Fruit fly (Drosophila melanogaster) whole organism, embryonic: ENCODE data around the gene Rok.
A peak's percentile ranks its signal among the peaks of the same experiment; 100 is the strongest.

ENCODE experiments used
- CG10654 ChIP-seq: fragments of 200-800 bp; sonication (Bioruptor generic); optimal IDR thresholded peaks from 2 replicates; lab custom pipeline; 2016; ENCODE audit warnings: missing biosample characterization, missing genetic modification characterization
- CG11093 ChIP-seq: fragments of 200-800 bp; sonication (Bioruptor generic); IDR thresholded peaks from 3 replicates; pipeline ENCODE4 v1.3.6; 2022; ENCODE audit warnings: missing biosample characterization, missing genetic modification characterization
- CG11398 ChIP-seq: fragments of 200-800 bp; sonication (Bioruptor generic); optimal IDR thresholded peaks from 2 replicates; lab custom pipeline; 2016; ENCODE audit warnings: missing biosample characterization, missing genetic modification characterization
- CG12219 ChIP-seq: fragments of 200-800 bp; sonication (Bioruptor generic); optimal IDR thresholded peaks from 3 replicates; lab custom pipeline; 2018; ENCODE audit warnings: missing biosample characterization, mild to moderate bottlenecking, missing genetic modification characterization
- CG1233 ChIP-seq: fragments of 200-800 bp; sonication (Bioruptor generic); optimal IDR thresholded peaks from 4 replicates; lab custom pipeline; 2018; ENCODE audit warnings: missing biosample characterization, mild to moderate bottlenecking, missing genetic modification characterization
- CG17385 ChIP-seq: fragments of 200-800 bp; sonication (Bioruptor generic); optimal IDR thresholded peaks from 3 replicates; lab custom pipeline; 2018; ENCODE audit warnings: missing biosample characterization, mild to moderate bottlenecking, missing genetic modification characterization
- CG3065 ChIP-seq: fragments of 200-800 bp; sonication (Bioruptor generic); optimal IDR thresholded peaks from 2 replicates; lab custom pipeline; 2016; ENCODE audit warnings: missing biosample characterization, missing genetic modification characterization
- CG31388 ChIP-seq: fragments of 200-800 bp; sonication (Bioruptor generic); optimal IDR thresholded peaks from 2 replicates; lab custom pipeline; 2016; ENCODE audit warnings: missing biosample characterization, missing genetic modification characterization
- CG32767 ChIP-seq: fragments of 200-800 bp; sonication (Bioruptor generic); IDR thresholded peaks from 2 replicates; pipeline ENCODE4 v1.3.6; 2022; ENCODE audit warnings: missing biosample characterization, missing genetic modification characterization
- CG4730 ChIP-seq: fragments of 200-800 bp; sonication (Bioruptor generic); IDR thresholded peaks from 2 replicates; pipeline ENCODE4 v1.3.6; 2022; ENCODE audit warnings: missing biosample characterization, missing genetic modification characterization
- CG4820 ChIP-seq: fragments of 200-800 bp; sonication (Bioruptor generic); optimal IDR thresholded peaks from 3 replicates; lab custom pipeline; 2016; ENCODE audit warnings: missing biosample characterization, missing genetic modification characterization
- CG8290 ChIP-seq, 3 experiments: fragments of 200-800 bp; sonication (Bioruptor generic); optimal IDR thresholded peaks; 2 replicates each; lab custom pipeline; 2016 to 2019; ENCODE audit warnings: missing biosample characterization in 3 of 3, missing genetic modification characterization in 3 of 3, mild to moderate bottlenecking in 2 of 3, moderate library complexity in 1 of 3
- CG9876 ChIP-seq: fragments of 200-800 bp; sonication (Bioruptor generic); optimal IDR thresholded peaks from 2 replicates; lab custom pipeline; 2016; ENCODE audit warnings: missing biosample characterization, missing genetic modification characterization
- Dbx ChIP-seq: fragments of 200-800 bp; sonication (Bioruptor generic); IDR thresholded peaks from 3 replicates; pipeline ENCODE4 v1.3.6; 2022; ENCODE audit warnings: missing biosample characterization, missing genetic modification characterization
- Dek ChIP-seq: fragments of 200-800 bp; sonication (Bioruptor generic); optimal IDR thresholded peaks from 3 replicates; lab custom pipeline; 2019; ENCODE audit warnings: missing biosample characterization, mild to moderate bottlenecking, missing genetic modification characterization, moderate library complexity
- Dref ChIP-seq: fragments of 200-800 bp; sonication (Bioruptor generic); IDR thresholded peaks from 2 replicates; pipeline ENCODE4 v1.3.6; 2022; ENCODE audit warnings: missing biosample characterization, missing genetic modification characterization
- E2f2 ChIP-seq: fragments of 200-800 bp; sonication (Bioruptor generic); IDR thresholded peaks from 2 replicates; pipeline ENCODE4 v1.3.6; 2022; ENCODE audit warnings: missing biosample characterization, missing genetic modification characterization
- Hr3 ChIP-seq: fragments of 200-800 bp; sonication (Bioruptor generic); optimal IDR thresholded peaks from 3 replicates; lab custom pipeline; 2016; ENCODE audit warnings: missing biosample characterization, missing genetic modification characterization
- Jarid2 ChIP-seq: fragments of 200-800 bp; sonication (Bioruptor generic); optimal IDR thresholded peaks from 3 replicates; lab custom pipeline; 2017; ENCODE audit warnings: mild to moderate bottlenecking, missing biosample characterization, missing genetic modification reagents, missing genetic modification characterization
- Meics ChIP-seq: fragments of 200-800 bp; sonication (Bioruptor generic); optimal IDR thresholded peaks from 2 replicates; lab custom pipeline; 2017; ENCODE audit warnings: missing biosample characterization, mild to moderate bottlenecking, missing genetic modification characterization
- NFAT ChIP-seq: fragments of 200-800 bp; sonication (Bioruptor generic); IDR thresholded peaks from 2 replicates; pipeline ENCODE4 v1.3.6; 2022; ENCODE audit warnings: missing biosample characterization, missing genetic modification characterization
- Oli ChIP-seq: fragments of 200-800 bp; sonication (Bioruptor generic); optimal IDR thresholded peaks from 2 replicates; lab custom pipeline; 2018; ENCODE audit warnings: missing biosample characterization, mild to moderate bottlenecking, missing genetic modification characterization, moderate library complexity
- Six4 ChIP-seq: fragments of 200-800 bp; sonication (Bioruptor generic); optimal IDR thresholded peaks from 2 replicates; lab custom pipeline; 2016; ENCODE audit warnings: missing biosample characterization, missing genetic modification characterization
- Sry-δ ChIP-seq: fragments of 200-800 bp; sonication (Bioruptor generic); optimal IDR thresholded peaks from 2 replicates; lab custom pipeline; 2016; ENCODE audit warnings: missing biosample characterization, missing genetic modification characterization
- TFAM ChIP-seq: fragments of 200-800 bp; sonication (Bioruptor generic); optimal IDR thresholded peaks from 2 replicates; lab custom pipeline; 2017; ENCODE audit warnings: missing biosample characterization, missing genetic modification characterization, inconsistent platforms
- Vsx1 ChIP-seq: fragments of 200-800 bp; sonication (Bioruptor generic); optimal IDR thresholded peaks from 2 replicates; lab custom pipeline; 2017; ENCODE audit warnings: missing biosample characterization, mild to moderate bottlenecking, missing genetic modification characterization, missing genetic modification reagents
- chif ChIP-seq, 2 experiments: fragments of 200-800 bp; sonication (Bioruptor generic); optimal IDR thresholded peaks; 3 replicates each; lab custom pipeline; 2016; ENCODE audit warnings: missing biosample characterization in 2 of 2, missing genetic modification characterization in 2 of 2
- croc ChIP-seq: fragments of 200-800 bp; sonication (Bioruptor generic); conservative IDR thresholded peaks from 3 replicates; pipeline ENCODE4 v1.3.6; 2022; ENCODE audit warnings: missing biosample characterization, missing genetic modification characterization
- dmrt11E ChIP-seq: fragments of 200-800 bp; sonication (Bioruptor generic); optimal IDR thresholded peaks from 3 replicates; lab custom pipeline; 2018; ENCODE audit warnings: missing biosample characterization, mild to moderate bottlenecking, missing genetic modification characterization, moderate library complexity
- dmrt99B ChIP-seq: fragments of 200-800 bp; sonication (Bioruptor generic); optimal IDR thresholded peaks from 2 replicates; lab custom pipeline; 2018; ENCODE audit warnings: missing biosample characterization, mild to moderate bottlenecking, missing genetic modification characterization, moderate library complexity
- dpn ChIP-seq, 2 experiments: fragments of 200-800 bp; sonication (Bioruptor generic); optimal IDR thresholded peaks; 3 replicates each; lab custom pipeline; 2016; ENCODE audit warnings: missing biosample characterization in 2 of 2, missing genetic modification characterization in 2 of 2
- esg ChIP-seq: fragments of 200-800 bp; sonication (Bioruptor generic); conservative IDR thresholded peaks from 2 replicates; pipeline ENCODE4 v1.3.6; 2022; ENCODE audit warnings: missing biosample characterization, missing genetic modification characterization
- fru ChIP-seq: fragments of >200 bp; optimal IDR thresholded peaks from 2 replicates; lab custom pipeline; 2017
- gce ChIP-seq: fragments of 200-800 bp; sonication (Bioruptor generic); IDR thresholded peaks from 3 replicates; pipeline ENCODE4 v1.3.6; 2022; ENCODE audit warnings: missing biosample characterization, missing genetic modification characterization
- gsb ChIP-seq: fragments of 200-800 bp; sonication (Bioruptor generic); IDR thresholded peaks from 2 replicates; pipeline ENCODE4 v1.3.6; 2022; ENCODE audit warnings: missing biosample characterization, missing genetic modification characterization
- ham ChIP-seq: fragments of 200-800 bp; sonication (Bioruptor generic); IDR thresholded peaks from 2 replicates; pipeline ENCODE4 v1.3.6; 2022; ENCODE audit warnings: missing biosample characterization, missing genetic modification characterization
- hth ChIP-seq: fragments of >200 bp; optimal IDR thresholded peaks from 2 replicates; lab custom pipeline; 2017; ENCODE audit warnings: inconsistent platforms
- inv ChIP-seq: fragments of 200-800 bp; sonication (Bioruptor generic); IDR thresholded peaks from 2 replicates; pipeline ENCODE4 v1.3.6; 2022; ENCODE audit warnings: missing biosample characterization, missing genetic modification characterization; ENCODE audit not compliant: partially characterized antibody
- klu ChIP-seq: fragments of 200-800 bp; sonication (Bioruptor generic); IDR thresholded peaks from 2 replicates; pipeline ENCODE4 v1.3.6; 2022; ENCODE audit warnings: missing biosample characterization, missing genetic modification characterization
- otp ChIP-seq: fragments of 200-800 bp; sonication (Bioruptor generic); IDR thresholded peaks from 3 replicates; pipeline ENCODE4, ENCODE4 v1.3.6; 2022; ENCODE audit warnings: missing biosample characterization, missing genetic modification characterization
- pfk ChIP-seq: fragments of 200-800 bp; sonication (Bioruptor generic); optimal IDR thresholded peaks from 2 replicates; lab custom pipeline; 2018; ENCODE audit warnings: missing biosample characterization, mild to moderate bottlenecking, missing genetic modification characterization, moderate library complexity
- phol ChIP-seq: fragments of 200-800 bp; sonication (Bioruptor generic); optimal IDR thresholded peaks from 3 replicates; lab custom pipeline; 2018; ENCODE audit warnings: missing biosample characterization, mild to moderate bottlenecking, missing genetic modification characterization, moderate library complexity
- pzg ChIP-seq: fragments of 200-800 bp; sonication (Bioruptor generic); optimal IDR thresholded peaks from 3 replicates; lab custom pipeline; 2018; ENCODE audit warnings: missing biosample characterization, mild to moderate bottlenecking, missing genetic modification characterization, moderate library complexity
- sc ChIP-seq, 3 experiments: fragments of >200 bp in 2 of 3; fragments of 200-800 bp in 1 of 3; sonication (Bioruptor generic) in 1 of 3; optimal IDR thresholded peaks; 2 replicates in 2 of 3; 3 replicates in 1 of 3; lab custom pipeline; 2017; ENCODE audit warnings: mild to moderate bottlenecking in 1 of 3, missing biosample characterization in 1 of 3, missing genetic modification characterization in 1 of 3, missing genetic modification reagents in 1 of 3
- stwl ChIP-seq: fragments of 200-800 bp; sonication (Bioruptor generic); optimal IDR thresholded peaks from 3 replicates; lab custom pipeline; 2018; ENCODE audit warnings: missing biosample characterization, mild to moderate bottlenecking, missing genetic modification characterization, moderate library complexity
- tll ChIP-seq, 2 experiments: fragments of 200-800 bp in 1 of 2; fragments of >200 bp in 1 of 2; sonication (Bioruptor generic) in 1 of 2; optimal IDR thresholded peaks; 2 replicates each; lab custom pipeline; 2017 to 2019; ENCODE audit warnings: missing biosample characterization in 2 of 2, missing genetic modification characterization in 2 of 2, mild to moderate bottlenecking in 1 of 2, moderate library complexity in 1 of 2
- trem ChIP-seq: fragments of 200-800 bp; optimal IDR thresholded peaks from 3 replicates; lab custom pipeline; 2019; ENCODE audit warnings: missing biosample characterization, mild to moderate bottlenecking, missing genetic modification characterization, moderate library complexity
- zfh2 ChIP-seq: fragments of 200-800 bp; sonication (Bioruptor generic); optimal IDR thresholded peaks from 2 replicates; lab custom pipeline; 2016; ENCODE audit warnings: missing biosample characterization, missing genetic modification characterization

Rok gene

DNA sequence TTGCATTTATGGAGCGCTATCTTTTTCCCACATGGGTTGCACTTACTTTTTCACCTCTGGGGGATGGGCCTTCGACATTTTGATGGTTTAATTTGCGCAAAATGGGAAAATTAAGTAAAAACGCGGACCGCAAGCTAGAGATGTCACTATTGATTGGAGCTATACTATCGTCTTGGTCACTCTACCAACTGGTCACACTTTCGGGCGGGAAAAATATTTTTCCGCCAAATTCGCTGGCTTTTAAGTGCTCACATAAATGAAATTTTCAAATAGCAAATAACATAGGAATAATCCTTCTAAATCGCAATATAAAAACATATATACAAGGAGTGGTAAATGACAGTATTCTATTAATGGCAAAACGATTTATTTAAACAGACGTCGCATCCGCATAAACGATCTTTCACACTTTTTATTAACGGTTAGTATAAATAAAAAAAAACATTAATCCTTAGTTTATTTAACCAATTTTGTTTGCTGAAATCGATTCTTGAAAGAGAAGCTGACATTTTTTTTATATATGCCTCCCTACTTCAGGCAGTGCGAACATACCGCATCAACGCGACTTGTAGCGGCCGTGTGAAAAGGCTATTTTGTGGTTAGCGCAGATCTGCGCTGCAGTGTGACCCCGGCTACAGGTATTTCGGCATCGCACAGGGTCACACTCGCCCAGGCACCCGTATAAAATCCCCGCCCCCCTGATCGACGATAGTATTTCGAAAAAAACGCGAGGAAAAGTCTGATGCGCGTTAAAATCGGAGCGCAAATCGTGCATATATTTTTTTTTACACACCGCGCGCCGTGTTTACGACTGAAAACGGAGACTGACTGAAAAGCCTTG, 3.3 kb upstream of the Rok start, which contains the start of the genes SNRPG and mthl1 (continued):
- TF ChIP-seq Dbx (GFP tag; lab: Robert Waterston, UW) (peak; percentile 94), Dek (tag; lab: Kevin White, UChicago) (peak; percentile 82), tll (GFP tag; optimal IDR thresholded peaks at IDR 0.05; lab: Kevin White, UChicago) (peak in 1 of 2 experiments; percentile 62), CG31388 (GFP tag; lab: Kevin White, UChicago) (peak; percentile 68), dmrt99B (tag; lab: Kevin White, UChicago) (peak; percentile 74), NFAT (GFP tag; lab: Robert Waterston, UW) (peak; percentile 96), dmrt11E (tag; lab: Kevin White, UChicago) (peak; percentile 64), CG9876 (peak; percentile 75), ham (GFP tag; lab: Robert Waterston, UW) (peak; percentile 77; the same call in 1 of the 2 replicates), stwl (tag; lab: Kevin White, UChicago) (peak; percentile 45), CG11093 (peak; percentile 91), CG8290 (GFP tag; optimal IDR thresholded peaks at IDR 0.05; lab: Kevin White, UChicago) (no peak), CG8290 (tag; optimal IDR thresholded peaks at IDR 0.05; lab: Kevin White, UChicago) (peak in 1 of 2 experiments; percentile 82), chif (GFP tag; optimal IDR thresholded peaks at IDR 0.05; lab: Kevin White, UChicago) (peak; percentile 58 to 73), klu (GFP tag; lab: Robert Waterston, UW) (peak; percentile 89), CG4820 (GFP tag; lab: Kevin White, UChicago) (peak; percentile 70), Oli (tag; lab: Kevin White, UChicago) (peak; percentile 72), Sry-δ (GFP tag; lab: Kevin White, UChicago) (peak; percentile 85), phol (peak; percentile 84), Vsx1 (no peak), sc (optimal IDR thresholded peaks at IDR 0.05; lab: Kevin White, UChicago) (no peak), sc (GFP tag; optimal IDR thresholded peaks at IDR 0.05; lab: Kevin White, UChicago) (peak; percentile 25), CG4730 (GFP tag; lab: Robert Waterston, UW) (peak; percentile 90), trem (tag; lab: Kevin White, UChicago) (no peak), gce (GFP tag; lab: Robert Waterston, UW) (peak; percentile 77; the same call in 2 of the 3 replicates), Jarid2 (GFP tag; lab: Kevin White, UChicago) (peak; percentile 95), otp (peak; percentile 88), TFAM (GFP tag; lab: Kevin White, UChicago) (no peak), CG10654 (GFP tag; lab: Kevin White, UChicago) (peak; percentile 68), CG1233 (GFP tag; lab: Kevin White, UChicago) (peak; percentile 71), E2f2 (GFP tag; lab: Robert Waterston, UW) (peak; percentile 69), pzg (GFP tag; lab: Kevin White, UChicago) (peak; percentile 85), CG17385 (GFP tag; lab: Kevin White, UChicago) (peak; percentile 64), fru (lab: Kevin White, UChicago) (no peak), Six4 (GFP tag; lab: Kevin White, UChicago) (peak; percentile 33), croc (GFP tag; lab: Robert Waterston, UW) (peak; percentile 74), gsb (GFP tag; lab: Robert Waterston, UW) (peak; percentile 84), inv (GFP tag; lab: Robert Waterston, UW) (peak; percentile 74), Dref (GFP tag; lab: Robert Waterston, UW) (peak; percentile 53), Hr3 (GFP tag; lab: Kevin White, UChicago) (peak; percentile 45), CG32767 (peak; percentile 76; the same call in 1 of the 2 replicates), Meics (GFP tag; lab: Kevin White, UChicago) (peak; percentile 76), pfk (GFP tag; lab: Kevin White, UChicago) (peak; percentile 45), zfh2 (GFP tag; lab: Kevin White, UChicago) (peak; percentile 88), CG12219 (GFP tag; lab: Kevin White, UChicago) (peak; percentile 23), hth (lab: Kevin White, UChicago) (no peak), esg (GFP tag; lab: Robert Waterston, UW) (peak; percentile 94), dpn (GFP tag; optimal IDR thresholded peaks at IDR 0.05; lab: Kevin White, UChicago) (peak; percentile 38 to 81), CG11398 (GFP tag; lab: Kevin White, UChicago) (no peak), CG3065 (GFP tag; lab: Kevin White, UChicago) (peak; percentile 24)
